Worm (Caenorhabditis elegans) whole organism, early embryonic: ENCODE data around the gene C56C10.4.

ENCODE experiments used
- aly-1 ChIP-seq: sonication (generic microtip); optimal IDR thresholded peaks from 2 replicates; lab custom pipeline; 2016; ENCODE audit warnings: missing genetic modification characterization, missing compliant biosample characterization
- ama-1 ChIP-seq: fragments of 150-350 bp; optimal IDR thresholded peaks from 2 replicates; lab custom pipeline; 2014
- ceh-13 ChIP-seq: fragments of 200-800 bp; sonication (Bioruptor generic); optimal IDR thresholded peaks from 2 replicates; lab custom pipeline; 2018; ENCODE audit warnings: mild to moderate bottlenecking, missing genetic modification characterization, missing compliant biosample characterization
- ets-7 ChIP-seq: sonication (generic microtip); optimal IDR thresholded peaks from 2 replicates; lab custom pipeline; 2016; ENCODE audit warnings: missing genotype, missing genetic modification characterization, missing compliant biosample characterization
- flt-1 ChIP-seq: fragments of 200-800 bp; sonication (Bioruptor generic); IDR thresholded peaks from 2 replicates; pipeline ENCODE4 v1.3.6; 2022; ENCODE audit warnings: missing genetic modification characterization, missing compliant biosample characterization
- hmg-4 ChIP-seq: fragments of 200-800 bp; sonication (Bioruptor generic); optimal IDR thresholded peaks from 2 replicates; lab custom pipeline; 2018; ENCODE audit warnings: mild to moderate bottlenecking, missing genetic modification characterization, missing compliant biosample characterization
- pes-1 ChIP-seq: fragments of 200-800 bp; sonication (Bioruptor generic); IDR thresholded peaks from 2 replicates; pipeline ENCODE4 v1.3.6; 2022; ENCODE audit warnings: missing genetic modification reagents, missing genetic modification characterization, missing compliant biosample characterization
- scrt-1 ChIP-seq: fragments of 200-800 bp; sonication (Bioruptor generic); IDR thresholded peaks from 2 replicates; pipeline ENCODE4 v1.3.6; 2022; ENCODE audit warnings: missing genetic modification characterization, missing compliant biosample characterization
- tra-4 ChIP-seq: sonication (generic microtip); optimal IDR thresholded peaks from 2 replicates; lab custom pipeline; 2017; ENCODE audit warnings: missing genetic modification characterization, missing compliant biosample characterization

ce11 chrII:6591000-6591399 is 8.1 kb downstream of the C56C10.4 start:
- TF ChIP-seq ama-1 (lab: Kevin White, UChicago) (no peak), flt-1 (GFP tag; lab: Robert Waterston, UW) (no peak), ets-7 (tag; lab: Kevin White, UChicago) (no peak), tra-4 (tag; lab: Kevin White, UChicago) (no peak), scrt-1 (GFP tag; lab: Robert Waterston, UW) (no peak), ceh-13 (GFP tag; lab: Kevin White, UChicago) (no peak), aly-1 (tag; lab: Kevin White, UChicago) (no peak), pes-1 (GFP tag; lab: Robert Waterston, UW) (no peak), hmg-4 (GFP tag; lab: Kevin White, UChicago) (no peak)
